Fruit fly (Drosophila melanogaster): ENCODE data around the gene Ugt305A1.

- TF ChIP-seq psq (GFP tag; optimal IDR thresholded peaks at IDR 0.05) (no peak), Myc (optimal IDR thresholded peaks at IDR 0.05) (no peak), Dfd (GFP tag; optimal IDR thresholded peaks at IDR 0.05) (no peak), Mio (GFP tag; optimal IDR thresholded peaks at IDR 0.05) (no peak), dmrt93B (GFP tag; optimal IDR thresholded peaks at IDR 0.05) (no peak)
Measured at dm6 chr3L:4028305-4028704, 31.3 kb upstream of the Ugt305A1 start, which contains the start of the genes Gr64b and Gr64c.

Data from whole organism, wandering third instar larva.